Worm (Caenorhabditis elegans) whole organism, L3 larva: ENCODE results near the gene pro-3.

Source experiments
- ama-1 ChIP-seq: fragments of 150-350 bp; optimal IDR thresholded peaks from 2 replicates; lab custom pipeline; 2018
- nhr-11 ChIP-seq: fragments of 150-350 bp; optimal IDR thresholded peaks from 2 replicates; lab custom pipeline; 2014; ENCODE audit warnings: missing biosample characterization, missing genetic modification characterization
- nhr-77 ChIP-seq: fragments of 150-350 bp; optimal IDR thresholded peaks from 2 replicates; lab custom pipeline; 2014; ENCODE audit warnings: missing biosample characterization, missing genetic modification characterization
- unc-62 ChIP-seq: fragments of 150-350 bp; sonication (generic microtip); optimal IDR thresholded peaks from 4 replicates; lab custom pipeline; 2014; ENCODE audit warnings: missing biosample characterization, missing genetic modification reagents, missing genetic modification characterization

DNA sequence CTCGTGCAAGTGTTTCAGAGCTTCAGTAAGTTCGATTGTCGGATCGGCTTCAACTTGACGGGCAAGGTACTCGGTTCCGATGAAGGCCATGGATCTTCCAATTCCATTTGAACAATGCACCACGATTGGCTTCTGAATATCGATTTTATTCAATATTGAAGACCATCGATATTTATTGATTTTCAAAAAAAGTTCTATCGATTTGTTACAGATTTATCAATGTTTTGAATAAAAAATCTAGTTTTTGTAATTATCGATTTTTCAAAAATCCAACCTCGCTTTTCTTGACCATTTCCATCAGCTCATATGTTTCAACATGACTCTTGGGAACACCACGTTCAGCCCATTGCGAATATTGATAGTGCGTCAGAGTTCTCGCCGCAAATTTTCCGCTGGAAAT is 49.3 kb downstream of the pro-3 start:
- no peak for TF ChIP-seq nhr-11 (tag; lab: Kevin White, UChicago)
- no peak for TF ChIP-seq ama-1 (lab: Kevin White, UChicago)
- no peak for TF ChIP-seq nhr-77 (tag; lab: Kevin White, UChicago)
- TF ChIP-seq unc-62 (GFP tag; lab: Kevin White, UChicago): no peak
